Worm (Caenorhabditis elegans) whole organism, L2 larva: ENCODE data around the gene mppb-1.

Experiments
- C34F6.9 ChIP-seq: fragments of 150-350 bp; optimal IDR thresholded peaks from 2 replicates; lab custom pipeline; 2014; ENCODE audit warnings: missing biosample characterization, missing genetic modification characterization
- F13H6.1 ChIP-seq: sonication (generic microtip); optimal IDR thresholded peaks from 2 replicates; lab custom pipeline; 2016; ENCODE audit warnings: missing genetic modification characterization, missing compliant biosample characterization
- R02D3.7 ChIP-seq: fragments of 150-350 bp; optimal IDR thresholded peaks from 2 replicates; lab custom pipeline; 2014; ENCODE audit warnings: missing biosample characterization, missing genetic modification characterization
- ZK546.5 ChIP-seq: sonication (generic microtip); optimal IDR thresholded peaks from 2 replicates; lab custom pipeline; 2017; ENCODE audit warnings: missing biosample characterization, missing genetic modification characterization
- alr-1 ChIP-seq: fragments of 150-350 bp; optimal IDR thresholded peaks from 2 replicates; lab custom pipeline; 2014; ENCODE audit warnings: missing biosample characterization, missing genetic modification characterization
- aly-2 ChIP-seq: fragments of 150-350 bp; optimal IDR thresholded peaks from 2 replicates; lab custom pipeline; 2014; ENCODE audit warnings: missing biosample characterization, missing genetic modification characterization
- ama-1 ChIP-seq: fragments of 150-350 bp; optimal IDR thresholded peaks from 2 replicates; lab custom pipeline; 2018; ENCODE audit warnings: inconsistent platforms
- blmp-1 ChIP-seq: sonication (generic microtip); optimal IDR thresholded peaks from 2 replicates; lab custom pipeline; 2017; ENCODE audit warnings: missing genetic modification characterization, mild to moderate bottlenecking, missing compliant biosample characterization, antibody characterized with exemption, moderate library complexity; ENCODE audit not compliant: insufficient read depth
- ceh-16 ChIP-seq: fragments of 150-350 bp; optimal IDR thresholded peaks from 2 replicates; lab custom pipeline; 2014; ENCODE audit warnings: missing biosample characterization, missing genetic modification characterization
- dmd-4 ChIP-seq: sonication (generic microtip); optimal IDR thresholded peaks from 2 replicates; lab custom pipeline; 2017; ENCODE audit warnings: missing biosample characterization, missing genetic modification characterization
- egl-27 ChIP-seq: sonication (generic microtip); optimal IDR thresholded peaks from 3 replicates; lab custom pipeline; 2017; ENCODE audit warnings: missing biosample characterization, missing genetic modification reagents, missing genetic modification characterization
- elt-1 ChIP-seq: fragments of 150-350 bp; optimal IDR thresholded peaks from 2 replicates; lab custom pipeline; 2014; ENCODE audit warnings: missing biosample characterization, missing genetic modification characterization
- elt-3 ChIP-seq: sonication (generic microtip); optimal IDR thresholded peaks from 2 replicates; lab custom pipeline; 2017; ENCODE audit warnings: missing biosample characterization, missing genetic modification characterization
- fos-1 ChIP-seq: fragments of 150-350 bp; optimal IDR thresholded peaks from 2 replicates; lab custom pipeline; 2014; ENCODE audit warnings: missing biosample characterization, missing genetic modification characterization
- gmeb-1 ChIP-seq: fragments of 150-350 bp; optimal IDR thresholded peaks from 2 replicates; lab custom pipeline; 2014; ENCODE audit warnings: missing biosample characterization, missing genetic modification characterization
- lin-11 ChIP-seq: fragments of 150-350 bp; sonication (generic microtip); optimal IDR thresholded peaks from 2 replicates; lab custom pipeline; 2014; ENCODE audit warnings: missing biosample characterization, missing genetic modification characterization, inconsistent platforms, mixed read lengths
- lin-13 ChIP-seq: fragments of 150-350 bp; optimal IDR thresholded peaks from 2 replicates; lab custom pipeline; 2014; ENCODE audit warnings: missing biosample characterization, missing genetic modification reagents, missing genetic modification characterization
- lin-39 ChIP-seq: fragments of 150-350 bp; optimal IDR thresholded peaks from 2 replicates; lab custom pipeline; 2014; ENCODE audit warnings: missing biosample characterization, missing genetic modification reagents, missing genetic modification characterization
- lsy-2 ChIP-seq, 2 experiments: fragments of 150-350 bp in 1 of 2; sonication (generic microtip) in 1 of 2; optimal IDR thresholded peaks; 2 replicates each; lab custom pipeline; 2014 to 2017; ENCODE audit warnings: missing biosample characterization in 2 of 2, missing genetic modification characterization in 2 of 2
- mab-5 ChIP-seq: fragments of 150-350 bp; optimal IDR thresholded peaks from 2 replicates; lab custom pipeline; 2014; ENCODE audit warnings: missing biosample characterization, missing genetic modification characterization
- mbf-1 ChIP-seq: sonication (generic microtip); optimal IDR thresholded peaks from 2 replicates; lab custom pipeline; 2017; ENCODE audit warnings: missing biosample characterization, missing genetic modification characterization
- mdl-1 ChIP-seq, 2 experiments: fragments of 150-350 bp in 1 of 2; sonication (generic microtip) in 1 of 2; optimal IDR thresholded peaks; 2 replicates each; lab custom pipeline; 2017; ENCODE audit warnings: missing biosample characterization in 2 of 2, missing genetic modification characterization in 2 of 2
- nhr-11 ChIP-seq: fragments of 150-350 bp; optimal IDR thresholded peaks from 2 replicates; lab custom pipeline; 2014; ENCODE audit warnings: missing biosample characterization, missing genetic modification characterization
- nhr-12 ChIP-seq: fragments of 150-350 bp; optimal IDR thresholded peaks from 2 replicates; lab custom pipeline; 2014; ENCODE audit warnings: missing biosample characterization, missing genetic modification characterization
- nhr-129 ChIP-seq: fragments of 150-350 bp; optimal IDR thresholded peaks from 2 replicates; lab custom pipeline; 2014; ENCODE audit warnings: missing biosample characterization, missing genetic modification characterization
- nhr-21 ChIP-seq: fragments of 150-350 bp; optimal IDR thresholded peaks from 2 replicates; lab custom pipeline; 2014; ENCODE audit warnings: missing biosample characterization, missing genetic modification characterization
- nhr-237 ChIP-seq: fragments of 150-350 bp; optimal IDR thresholded peaks from 2 replicates; lab custom pipeline; 2014; ENCODE audit warnings: missing biosample characterization, missing genetic modification characterization
- nhr-25 ChIP-seq: fragments of 150-350 bp; sonication (generic microtip); optimal IDR thresholded peaks from 3 replicates; lab custom pipeline; 2014; ENCODE audit warnings: missing biosample characterization, missing genetic modification characterization
- nhr-6 ChIP-seq: fragments of 150-350 bp; optimal IDR thresholded peaks from 2 replicates; lab custom pipeline; 2014; ENCODE audit warnings: missing biosample characterization, missing genetic modification characterization
- nhr-77 ChIP-seq: fragments of 150-350 bp; optimal IDR thresholded peaks from 2 replicates; lab custom pipeline; 2014; ENCODE audit warnings: missing biosample characterization, missing genetic modification characterization
- peb-1 ChIP-seq: fragments of 150-350 bp; optimal IDR thresholded peaks from 2 replicates; lab custom pipeline; 2014; ENCODE audit warnings: missing biosample characterization, missing genetic modification characterization
- sem-4 ChIP-seq: fragments of 150-350 bp; optimal IDR thresholded peaks from 2 replicates; lab custom pipeline; 2014; ENCODE audit warnings: missing biosample characterization, missing genetic modification reagents, missing genetic modification characterization
- skn-1 ChIP-seq: sonication (generic microtip); optimal IDR thresholded peaks from 2 replicates; lab custom pipeline; 2017; ENCODE audit warnings: missing biosample characterization, missing genetic modification characterization
- sma-3 ChIP-seq: sonication (generic microtip); optimal IDR thresholded peaks from 2 replicates; lab custom pipeline; 2016; ENCODE audit warnings: missing genetic modification reagents, missing genetic modification characterization, missing compliant biosample characterization
- sma-9 ChIP-seq, 2 experiments: fragments of 150-350 bp in 1 of 2; sonication (generic microtip) in 1 of 2; optimal IDR thresholded peaks; 2 replicates each; lab custom pipeline; 2014 to 2016; ENCODE audit warnings: missing genetic modification characterization in 2 of 2, mild to moderate bottlenecking in 1 of 2, missing biosample characterization in 1 of 2, missing compliant biosample characterization in 1 of 2, missing genetic modification reagents in 1 of 2, moderate library complexity in 1 of 2
- snpc-4 ChIP-seq: fragments of 150-350 bp; optimal IDR thresholded peaks from 2 replicates; lab custom pipeline; 2014; ENCODE audit warnings: missing biosample characterization, missing genetic modification characterization
- unc-39 ChIP-seq: fragments of 150-350 bp; optimal IDR thresholded peaks from 2 replicates; lab custom pipeline; 2014; ENCODE audit warnings: missing biosample characterization, missing genetic modification characterization
- unc-55 ChIP-seq: fragments of 150-350 bp; sonication (generic microtip); optimal IDR thresholded peaks from 3 replicates; lab custom pipeline; 2014; ENCODE audit warnings: missing biosample characterization, missing genetic modification reagents, missing genetic modification characterization
- unc-62 ChIP-seq: fragments of 150-350 bp; optimal IDR thresholded peaks from 2 replicates; lab custom pipeline; 2014; ENCODE audit warnings: missing biosample characterization, missing genetic modification reagents, missing genetic modification characterization
- zag-1 ChIP-seq: fragments of 150-350 bp; optimal IDR thresholded peaks from 2 replicates; lab custom pipeline; 2014; ENCODE audit warnings: missing biosample characterization, missing genetic modification characterization
- ztf-1 ChIP-seq: fragments of 200-800 bp; sonication (Bioruptor generic); conservative IDR thresholded peaks from 2 replicates; pipeline ENCODE4 v1.3.6; 2022; ENCODE audit warnings: missing genetic modification characterization, missing compliant biosample characterization
- ztf-11 ChIP-seq: sonication (generic microtip); optimal IDR thresholded peaks from 2 replicates; lab custom pipeline; 2017; ENCODE audit warnings: missing biosample characterization, missing genetic modification characterization
- ztf-4 ChIP-seq: fragments of 150-350 bp; optimal IDR thresholded peaks from 2 replicates; lab custom pipeline; 2014; ENCODE audit warnings: missing biosample characterization, missing genetic modification characterization

The mppb-1 gene

ce11 chrIV:9080201-9080600, 5.7 kb downstream of the mppb-1 start (continued):
- TF ChIP-seq unc-55 (GFP tag; lab: Kevin White, UChicago) (no peak), sem-4 (no peak)

ce11 chrIV:9082055-9082454, 7.6 kb downstream of the mppb-1 start, which contains the start of gene twk-8:
Gene twk-8 (plus strand): TSS chrIV:9082355.
- TF ChIP-seq gmeb-1 (no peak), lsy-2 (tag; optimal IDR thresholded peaks at IDR 0.05; lab: Kevin White, UChicago) (no peak), zag-1 (tag; lab: Kevin White, UChicago) (no peak), mab-5 (no peak), unc-55 (GFP tag; lab: Kevin White, UChicago) (no peak), skn-1 (tag; lab: Kevin White, UChicago) (no peak), nhr-25 (tag; lab: Kevin White, UChicago) (no peak), lin-39 (tag; lab: Kevin White, UChicago) (no peak)

DNA sequence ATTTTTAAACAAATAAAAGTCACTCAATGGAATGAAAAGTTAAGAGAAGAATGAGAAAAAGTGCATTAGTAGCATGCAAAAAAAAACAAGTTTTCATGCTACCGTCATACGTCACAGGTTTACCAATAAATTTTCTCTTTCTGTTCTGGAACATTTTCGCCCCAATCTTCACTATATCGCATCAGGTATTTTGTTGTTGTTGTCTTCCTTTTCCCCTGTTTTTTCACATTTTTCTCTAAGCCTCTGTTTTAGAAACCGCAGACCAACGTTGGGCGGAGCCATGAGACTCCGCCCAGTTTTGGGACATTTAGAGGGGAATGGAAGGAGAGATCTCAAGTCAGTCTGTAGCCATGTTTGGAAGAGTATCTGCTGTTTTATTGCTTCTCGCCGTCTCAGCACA, 13.8 kb downstream of the mppb-1 start, which contains the start of gene msa-1:
TSS of gene msa-1 (plus strand) at position 301 of the 400 bp plus-strand sequence.
- TF ChIP-seq skn-1 (tag; lab: Kevin White, UChicago) (no peak), nhr-129 (peak; percentile 24), ama-1 (lab: Kevin White, UChicago) (peak; percentile 88), lsy-2 (tag; optimal IDR thresholded peaks at IDR 0.05; lab: Kevin White, UChicago) (no peak)

DNA sequence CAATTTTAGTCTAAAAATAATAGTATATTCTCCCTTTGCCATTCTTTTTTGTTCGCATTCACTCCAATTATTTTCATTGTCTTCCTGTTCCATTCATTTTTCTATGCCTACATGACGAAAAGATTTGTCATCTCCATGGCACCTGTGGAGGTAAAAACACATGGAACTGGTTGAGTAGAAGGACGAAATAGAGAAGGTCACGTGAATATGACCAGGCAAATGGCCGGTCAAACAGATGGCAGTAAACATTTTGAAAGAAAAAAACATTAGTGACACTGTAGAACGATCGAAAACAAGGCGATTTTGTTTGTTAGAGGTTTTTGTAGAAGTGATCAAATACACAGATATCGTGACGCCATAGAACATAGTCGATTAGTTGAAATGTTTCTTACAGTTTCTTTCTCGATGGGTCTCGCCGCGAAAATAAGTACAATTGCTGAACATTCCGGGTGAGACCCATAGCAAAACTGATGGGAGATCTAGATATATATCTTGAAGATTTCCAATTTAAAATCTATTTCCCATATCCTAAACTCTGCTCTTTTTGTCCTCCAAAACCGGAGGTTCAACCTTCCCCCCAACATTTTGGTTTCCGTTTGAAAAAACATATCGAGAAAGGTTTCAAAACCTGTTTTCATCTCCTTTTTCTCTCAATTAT, 16.2 kb downstream of the mppb-1 start:
- TF ChIP-seq nhr-129, result peak; percentile 51
- TF ChIP-seq nhr-6 (tag; lab: Kevin White, UChicago), result peak; percentile 18
- peak; percentile 24 for TF ChIP-seq sma-3
- peak; percentile 25 for TF ChIP-seq ceh-16 (tag; lab: Kevin White, UChicago)
- peak; percentile 75 for TF ChIP-seq nhr-25 (tag; lab: Kevin White, UChicago)
- no peak for TF ChIP-seq ztf-4 (tag; lab: Kevin White, UChicago)
- TF ChIP-seq unc-62 (GFP tag; lab: Kevin White, UChicago), result no peak
- TF ChIP-seq F13H6.1 (tag; lab: Kevin White, UChicago), result peak; percentile 26
- no peak for TF ChIP-seq fos-1 (tag; lab: Kevin White, UChicago)
- TF ChIP-seq, all 48 proteins: peak for 6

DNA sequence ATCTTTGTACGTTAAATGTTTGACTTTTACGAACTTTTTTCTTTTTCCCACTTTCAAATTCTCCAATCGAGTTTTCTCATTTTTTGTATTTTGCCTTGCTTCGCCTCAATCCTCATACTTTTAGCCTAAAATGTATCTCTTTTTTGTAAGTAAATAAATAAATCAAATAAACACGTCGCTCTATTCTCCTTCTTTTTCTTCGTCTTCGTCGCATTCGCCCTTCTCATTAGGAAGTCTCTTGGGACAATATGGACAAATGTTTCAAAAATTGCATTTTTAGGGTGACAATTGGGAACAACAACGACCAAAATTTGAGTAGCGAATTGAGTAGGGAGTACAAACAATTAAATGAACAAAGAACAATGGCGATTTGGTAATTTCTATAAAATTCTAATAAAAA, 17.5 kb downstream of the mppb-1 start:
- TF ChIP-seq elt-1 (tag; lab: Kevin White, UChicago) (no peak), gmeb-1 (no peak), R02D3.7 (tag; lab: Kevin White, UChicago) (no peak), skn-1 (tag; lab: Kevin White, UChicago) (no peak), nhr-12 (tag; lab: Kevin White, UChicago) (no peak), ztf-1 (GFP tag; lab: Robert Waterston, UW) (no peak), sma-9 (GFP tag; optimal IDR thresholded peaks at IDR 0.05; lab: Kevin White, UChicago) (no peak), sma-9 (tag; optimal IDR thresholded peaks at IDR 0.05; lab: Kevin White, UChicago) (no peak), egl-27 (tag; lab: Kevin White, UChicago) (no peak), nhr-129 (no peak), C34F6.9 (tag; lab: Kevin White, UChicago) (peak; percentile 42), sma-3 (no peak), ztf-11 (no peak), mab-5 (no peak), nhr-77 (no peak), mbf-1 (no peak), lin-13 (GFP tag; lab: Kevin White, UChicago) (no peak), nhr-21 (tag; lab: Kevin White, UChicago) (no peak), mdl-1 (tag; optimal IDR thresholded peaks at IDR 0.05; lab: Kevin White, UChicago) (no peak), sem-4 (peak; percentile 55), unc-39 (tag; lab: Kevin White, UChicago) (no peak), snpc-4 (tag; lab: Kevin White, UChicago) (no peak), nhr-11 (tag; lab: Kevin White, UChicago) (no peak), nhr-237 (no peak), ama-1 (lab: Kevin White, UChicago) (no peak), aly-2 (no peak), zag-1 (tag; lab: Kevin White, UChicago) (peak; percentile 36), blmp-1 (tag; lab: Kevin White, UChicago) (no peak), peb-1 (tag; lab: Kevin White, UChicago) (no peak), dmd-4 (tag; lab: Kevin White, UChicago) (no peak), ceh-16 (tag; lab: Kevin White, UChicago) (no peak), alr-1 (no peak), elt-3 (tag; lab: Kevin White, UChicago) (no peak), fos-1 (tag; lab: Kevin White, UChicago) (no peak), lin-11 (tag; lab: Kevin White, UChicago) (no peak), ztf-4 (tag; lab: Kevin White, UChicago) (no peak), unc-62 (GFP tag; lab: Kevin White, UChicago) (no peak), unc-55 (GFP tag; lab: Kevin White, UChicago) (no peak), ZK546.5 (tag; lab: Kevin White, UChicago) (no peak)
